Worm (Caenorhabditis elegans): Measurements from ENCODE around the gene Y7A5A.24.

DNA sequence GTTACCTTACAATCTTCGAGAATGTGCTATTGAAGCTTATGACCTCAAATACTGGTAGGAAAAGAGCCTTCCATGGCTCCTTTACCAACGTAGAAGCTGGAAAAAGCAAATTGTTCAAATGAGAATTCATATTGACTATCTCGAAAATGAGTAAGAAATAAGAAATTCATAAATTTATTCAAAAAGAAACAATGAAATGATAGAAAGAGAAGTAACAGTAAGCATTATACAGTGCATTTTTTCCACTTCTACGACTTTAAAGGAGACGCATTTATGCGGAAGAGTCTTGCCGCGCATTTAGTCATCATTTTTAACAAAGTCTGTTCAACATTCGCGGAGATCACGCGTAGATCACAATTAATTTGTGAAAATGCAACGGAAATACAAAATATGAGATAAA lies 13.1 kb upstream of the Y7A5A.24 start, which contains the start of gene Y7A5A.10:
- TF ChIP-seq nhr-11 (tag; optimal IDR thresholded peaks at IDR 0.05), result no peak
- no peak for TF ChIP-seq pha-4 (tag; optimal IDR thresholded peaks at IDR 0.05)
- TF ChIP-seq che-1 (tag; optimal IDR thresholded peaks at IDR 0.05), result no peak

Data from whole organism, late embryonic.